Worm (Caenorhabditis elegans) whole organism, dauer: Measurements from ENCODE around the gene Y38H6C.21.

Experiments
- unc-62 ChIP-seq: sonication (generic microtip); optimal IDR thresholded peaks from 2 replicates; lab custom pipeline; 2017; ENCODE audit warnings: missing biosample characterization, missing genetic modification reagents, missing genetic modification characterization

Y38H6C.21 gene

DNA sequence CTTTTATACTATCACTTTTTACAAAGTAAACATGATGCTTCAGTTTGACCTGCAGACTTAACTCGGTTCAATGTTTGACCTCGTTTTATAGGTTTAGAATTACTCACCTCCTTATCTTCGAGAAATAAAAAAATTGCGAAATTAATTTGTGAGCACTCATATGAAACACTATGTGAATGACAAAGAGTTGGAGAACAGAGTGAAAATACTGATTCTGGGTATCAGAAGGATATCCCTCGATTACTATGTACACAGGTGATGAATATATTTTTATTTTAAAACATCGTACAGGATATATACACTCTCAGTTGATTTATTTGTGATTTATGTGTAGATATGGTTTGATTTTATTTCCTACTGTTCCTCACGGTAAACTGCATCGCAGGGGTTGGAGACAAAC is 1.2 kb upstream of the Y38H6C.21 start, which contains the start of gene Y38H6C.23:
Gene Y38H6C.23 (minus strand): TSS at position 101 of the 400 bp plus-strand sequence.
- no peak for TF ChIP-seq unc-62 (GFP tag; lab: Kevin White, UChicago)

DNA sequence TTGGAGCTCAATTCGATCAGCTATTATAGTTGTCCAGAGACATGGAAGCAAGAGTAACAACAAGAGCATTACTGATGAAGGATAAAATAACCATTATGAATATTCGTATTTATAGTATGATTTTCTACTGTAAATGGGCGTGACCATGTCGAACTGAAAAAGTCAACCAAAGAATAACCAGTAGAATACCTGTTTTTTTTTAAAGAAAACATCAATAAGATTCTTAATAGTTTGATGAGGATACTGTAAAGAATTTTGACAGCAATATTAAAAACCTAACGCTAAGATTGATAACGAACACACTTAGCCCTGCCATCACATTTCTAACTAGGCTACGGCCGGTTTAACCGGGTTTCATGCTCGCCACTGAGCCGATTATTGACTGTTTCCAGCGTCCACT is 2.1 kb downstream of the Y38H6C.21 start, which contains the start of gene vmo-1:
Gene vmo-1 (minus strand): TSS at position 101 of the 400 bp plus-strand sequence.
- no peak for TF ChIP-seq unc-62 (GFP tag; lab: Kevin White, UChicago)

DNA sequence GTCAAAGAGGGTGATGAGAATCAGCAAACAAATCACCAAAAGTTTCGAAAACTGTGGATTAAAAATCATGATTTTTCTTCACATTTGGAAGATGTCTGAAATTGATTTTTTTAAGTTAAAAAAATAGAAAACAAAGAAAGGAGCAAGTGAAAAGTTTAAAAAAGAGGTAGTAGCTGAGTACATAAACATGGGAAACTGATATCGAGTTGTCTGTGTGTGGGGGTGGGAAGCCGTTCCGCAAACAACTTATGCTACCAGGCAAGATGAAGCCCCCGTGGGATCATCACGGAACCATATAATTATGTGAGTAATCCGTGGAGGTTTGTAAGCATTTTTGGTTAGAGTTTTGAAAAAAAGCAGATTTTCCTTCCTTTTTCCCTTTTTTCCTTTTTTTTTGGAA is 4.0 kb downstream of the Y38H6C.21 start, which contains the start of gene Y38H6C.20:
Gene Y38H6C.20 (minus strand): TSS at position 101 of the 400 bp plus-strand sequence.
- TF ChIP-seq unc-62 (GFP tag; lab: Kevin White, UChicago), result no peak

DNA sequence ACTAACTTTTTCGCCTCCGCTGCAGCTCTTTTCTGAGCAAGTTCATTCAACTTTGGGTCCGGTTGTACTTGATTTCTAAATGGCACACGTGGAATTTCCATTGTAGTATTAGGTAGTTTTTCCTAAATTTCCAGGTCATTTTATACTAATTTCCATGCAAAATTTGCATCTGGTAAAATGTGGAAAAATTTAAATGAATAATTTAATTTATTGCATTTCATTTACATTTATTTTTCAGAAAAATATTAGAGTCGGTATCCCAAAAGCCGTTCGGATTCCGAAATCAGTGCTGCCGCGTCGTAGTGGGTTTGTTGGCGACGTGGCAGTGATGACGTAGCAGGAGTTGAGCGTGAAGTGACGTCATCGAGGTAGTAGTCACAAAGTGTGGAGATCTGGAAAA is 8.0 kb downstream of the Y38H6C.21 start, which contains the start of gene Y38H6C.18:
Gene Y38H6C.18 (minus strand): TSS at position 101 of the 400 bp plus-strand sequence.
- TF ChIP-seq unc-62 (GFP tag; lab: Kevin White, UChicago), result no peak

DNA sequence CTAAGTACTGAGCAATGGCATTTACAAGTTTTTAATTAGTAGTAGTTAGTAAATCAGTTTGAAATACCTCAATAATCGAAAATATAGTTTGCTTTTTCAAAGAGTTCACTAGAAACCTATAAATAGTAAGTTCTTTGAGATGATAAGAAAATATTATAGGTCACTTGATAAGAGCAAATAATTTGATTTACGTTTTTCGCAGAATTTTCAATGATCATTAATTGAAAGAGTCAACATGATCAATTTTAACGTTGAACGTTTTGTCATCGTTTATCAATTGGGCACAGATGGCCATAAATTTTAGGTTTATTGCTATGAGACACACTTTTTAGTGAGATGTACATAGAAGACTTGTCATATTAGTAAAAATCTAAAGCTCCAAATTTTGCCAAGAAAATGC is 9.3 kb downstream of the Y38H6C.21 start:
- TF ChIP-seq unc-62 (GFP tag; lab: Kevin White, UChicago), result no peak

DNA sequence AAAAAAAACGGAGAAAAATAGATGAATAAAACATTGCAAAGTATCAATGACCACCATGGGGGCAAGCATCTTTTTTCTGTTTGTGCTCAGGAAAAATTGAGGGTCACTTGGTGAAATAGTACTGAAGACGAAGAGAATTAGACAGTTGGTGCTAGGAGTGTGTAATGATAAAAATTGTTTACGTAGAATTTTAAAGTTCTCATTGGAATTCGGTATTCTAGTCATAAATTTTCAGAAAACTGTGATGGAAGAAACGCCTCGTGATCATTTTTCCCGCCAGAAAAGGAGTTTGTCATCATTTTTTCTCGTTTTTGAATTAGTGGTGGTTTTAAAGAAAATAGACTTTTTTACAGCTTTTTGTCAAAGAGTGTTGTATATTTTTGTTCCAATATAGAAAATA is 10.5 kb downstream of the Y38H6C.21 start:
- no peak for TF ChIP-seq unc-62 (GFP tag; lab: Kevin White, UChicago)

DNA sequence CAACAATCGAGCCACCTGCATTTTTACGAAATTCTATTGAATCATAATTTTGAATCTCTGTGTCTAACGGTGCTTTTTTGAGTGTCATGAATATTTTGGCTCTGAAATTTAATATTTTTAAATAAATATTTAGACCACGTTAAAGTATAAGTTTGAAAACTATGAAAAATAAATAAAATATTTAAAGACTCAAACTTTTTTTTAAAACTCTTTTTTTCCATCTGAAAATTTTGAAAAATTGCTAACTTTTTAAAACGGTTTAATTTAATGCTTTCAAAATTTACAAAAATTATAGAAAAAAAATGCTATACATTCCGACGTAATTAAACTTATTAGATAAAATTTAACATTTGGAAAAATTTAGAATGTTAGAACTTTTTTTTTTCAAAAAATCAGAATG is 11.0 kb downstream of the Y38H6C.21 start, which contains the start of gene slc-36.3:
Gene slc-36.3 (minus strand): TSS at position 101 of the 400 bp plus-strand sequence.
- no peak for TF ChIP-seq unc-62 (GFP tag; lab: Kevin White, UChicago)

DNA sequence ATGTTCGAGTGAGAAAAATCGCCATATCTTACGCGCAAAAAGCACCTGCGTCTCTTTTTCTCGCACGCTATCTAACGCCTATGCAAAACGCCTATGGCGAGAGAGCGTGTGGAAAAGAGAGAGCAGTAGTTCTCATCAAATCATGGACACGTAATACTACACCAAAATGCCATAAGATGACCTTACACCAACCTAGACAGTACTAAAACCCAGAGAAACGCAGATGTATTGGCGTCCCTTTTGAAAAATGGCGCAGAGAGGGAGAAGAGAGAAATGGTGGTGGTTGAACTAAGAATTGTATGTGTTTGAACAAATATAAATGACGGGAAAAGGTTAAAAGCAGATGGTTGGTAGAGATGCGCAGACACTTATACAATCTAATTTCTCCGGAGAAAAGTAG is 16.0 kb downstream of the Y38H6C.21 start, which contains the start of gene Y38H6C.16:
Gene Y38H6C.16 (minus strand): TSS at position 293 of the 400 bp plus-strand sequence.
- no peak for TF ChIP-seq unc-62 (GFP tag; lab: Kevin White, UChicago)

DNA sequence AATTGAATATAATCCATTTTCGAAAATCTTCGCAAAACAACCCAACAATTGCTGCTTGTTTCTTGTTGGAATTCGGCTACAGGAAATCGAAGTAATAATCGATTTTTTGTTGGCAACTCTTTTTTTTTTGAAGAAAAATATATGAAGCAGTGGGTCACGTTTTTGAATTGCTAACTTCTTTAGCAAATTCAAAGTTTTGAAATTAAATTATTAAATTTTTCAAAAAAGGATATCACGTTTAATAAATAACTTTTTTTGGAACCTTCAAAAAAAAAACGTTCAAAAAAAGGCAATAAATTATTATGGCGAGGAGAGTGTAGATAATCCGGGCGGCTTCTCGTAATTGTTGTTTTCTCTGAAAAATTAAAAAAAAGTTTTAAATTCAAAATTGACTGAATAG is 18.9 kb downstream of the Y38H6C.21 start, which contains the start of gene Y38H6C.15:
Gene Y38H6C.15 (minus strand): TSS at position 101 of the 400 bp plus-strand sequence.
- no peak for TF ChIP-seq unc-62 (GFP tag; lab: Kevin White, UChicago)

DNA sequence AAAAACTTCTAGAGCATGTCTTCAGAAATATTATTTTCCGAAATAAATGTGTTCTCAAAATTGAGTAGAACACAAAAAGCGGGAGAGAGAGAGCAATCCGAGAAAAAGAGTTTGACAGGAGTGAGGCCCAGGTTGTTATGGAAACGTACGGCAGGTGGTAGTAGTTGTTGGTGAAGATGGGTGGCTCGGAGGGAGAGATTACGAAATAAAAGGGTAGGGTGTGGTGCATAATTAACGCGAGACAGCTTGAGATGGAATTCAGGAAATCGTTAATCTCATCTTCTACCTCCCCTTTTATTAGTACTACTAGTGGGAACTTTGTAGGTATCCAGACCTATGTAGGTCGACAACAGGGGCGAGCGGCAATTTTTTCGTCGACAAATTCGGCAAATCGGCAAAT is 21.0 kb downstream of the Y38H6C.21 start, which contains the start of gene famh-161:
Gene famh-161 (minus strand): TSS at position 101 of the 400 bp plus-strand sequence.
- TF ChIP-seq unc-62 (GFP tag; lab: Kevin White, UChicago), result no peak

DNA sequence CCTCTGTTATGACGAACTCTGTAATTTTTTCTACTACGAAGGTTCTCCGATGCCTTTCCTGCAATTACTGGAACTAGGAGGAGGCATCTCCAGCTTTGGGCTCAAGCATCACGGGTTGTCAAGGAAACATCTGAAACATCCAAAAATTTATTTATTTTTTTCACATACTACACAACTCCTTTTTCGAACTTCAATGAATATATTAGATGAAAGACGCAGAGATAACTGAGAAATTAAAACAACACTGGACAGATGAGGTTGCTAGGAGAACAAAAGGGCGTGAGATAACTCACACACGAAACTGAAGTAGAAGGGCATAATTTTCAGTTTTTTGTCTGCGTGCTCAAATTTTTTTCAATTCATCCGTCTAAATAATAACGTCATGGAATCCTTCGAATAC is 27.6 kb downstream of the Y38H6C.21 start, which contains the start of gene Y38H6C.13:
Gene Y38H6C.13 (plus strand): TSS at position 301 of the 400 bp plus-strand sequence.
- no peak for TF ChIP-seq unc-62 (GFP tag; lab: Kevin White, UChicago)

DNA sequence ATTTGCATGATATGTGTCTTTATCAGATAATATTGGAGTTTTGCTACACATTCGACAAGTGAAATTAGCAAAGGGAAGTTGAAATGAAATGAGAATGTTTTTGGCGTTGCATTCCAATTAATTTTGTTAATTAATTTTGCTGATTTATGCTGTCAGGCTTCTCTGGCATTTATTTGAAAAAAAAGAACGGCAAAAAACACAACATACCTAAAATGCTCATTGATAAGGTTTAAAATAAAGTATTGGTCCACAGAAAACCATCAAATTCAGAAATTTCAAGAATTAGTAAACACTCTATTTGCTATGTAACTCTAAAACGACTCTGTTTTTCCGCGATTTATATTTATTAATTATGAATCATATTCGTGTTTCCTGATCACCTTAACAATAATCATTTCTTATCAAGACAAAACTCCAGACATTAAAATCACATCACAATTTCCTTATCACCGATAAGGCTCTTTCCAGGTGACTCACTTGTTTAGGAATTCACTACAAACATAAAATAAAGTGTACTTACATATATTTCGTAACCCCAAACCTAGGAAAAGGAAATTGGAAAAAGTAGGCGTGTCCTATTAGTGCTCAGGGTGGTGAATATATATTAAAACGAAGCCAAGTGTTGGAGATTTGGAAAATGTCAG is 29.1 kb downstream of the Y38H6C.21 start, which contains the start of the genes srh-166 and Y38H6C.24:
Gene srh-166 (minus strand): TSS at position 51 of the 644 bp plus-strand sequence.
Gene Y38H6C.24 (plus strand): TSS at position 620 of the 644 bp plus-strand sequence.
- TF ChIP-seq unc-62 (GFP tag; lab: Kevin White, UChicago), result no peak

DNA sequence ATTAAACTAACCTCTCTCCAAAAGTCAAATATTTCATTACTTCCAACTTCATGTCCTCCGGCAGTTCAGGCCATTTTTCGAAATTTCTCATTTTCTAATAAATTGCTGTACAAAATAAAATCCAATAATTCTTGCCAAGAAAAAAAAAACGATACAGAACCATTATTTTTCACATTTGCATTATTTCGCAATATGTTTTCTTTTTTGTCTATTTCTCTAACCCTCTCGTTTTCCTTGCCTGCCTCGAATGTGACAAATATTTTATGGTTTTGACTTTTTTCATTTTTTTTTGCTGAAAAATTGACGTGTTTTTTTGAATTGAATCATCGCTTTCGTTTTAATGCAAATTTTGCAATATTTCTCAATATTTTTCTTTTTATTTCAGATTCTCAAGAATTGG is 32.8 kb downstream of the Y38H6C.21 start, which contains the start of the genes Y38H6C.9 and fbxa-150:
Gene Y38H6C.9 (minus strand): TSS at position 52 of the 400 bp plus-strand sequence.
Gene fbxa-150 (plus strand): TSS at position 380 of the 400 bp plus-strand sequence.
- no peak for TF ChIP-seq unc-62 (GFP tag; lab: Kevin White, UChicago)

DNA sequence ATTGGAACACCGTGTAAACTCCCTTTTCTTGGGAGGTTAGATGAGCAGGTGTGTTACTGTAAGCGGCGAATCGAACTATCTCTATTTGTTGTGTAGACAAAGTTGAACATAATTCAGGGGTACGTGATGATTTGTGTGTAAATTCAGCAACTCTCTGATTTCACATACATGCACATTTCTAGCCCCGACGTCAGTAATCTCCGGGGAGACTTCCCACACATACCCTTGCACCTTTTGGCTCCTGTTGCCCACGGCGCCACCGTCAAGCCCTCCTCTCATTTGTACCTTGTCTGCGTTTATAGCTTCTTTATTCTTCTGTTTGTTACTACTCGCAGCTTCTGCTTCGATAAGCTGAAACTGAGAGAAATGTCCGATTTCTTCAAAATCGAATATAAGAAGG is 36.1 kb downstream of the Y38H6C.21 start, which contains the start of gene Y38H6C.25:
Gene Y38H6C.25 (plus strand): TSS at position 301 of the 400 bp plus-strand sequence.
- no peak for TF ChIP-seq unc-62 (GFP tag; lab: Kevin White, UChicago)

DNA sequence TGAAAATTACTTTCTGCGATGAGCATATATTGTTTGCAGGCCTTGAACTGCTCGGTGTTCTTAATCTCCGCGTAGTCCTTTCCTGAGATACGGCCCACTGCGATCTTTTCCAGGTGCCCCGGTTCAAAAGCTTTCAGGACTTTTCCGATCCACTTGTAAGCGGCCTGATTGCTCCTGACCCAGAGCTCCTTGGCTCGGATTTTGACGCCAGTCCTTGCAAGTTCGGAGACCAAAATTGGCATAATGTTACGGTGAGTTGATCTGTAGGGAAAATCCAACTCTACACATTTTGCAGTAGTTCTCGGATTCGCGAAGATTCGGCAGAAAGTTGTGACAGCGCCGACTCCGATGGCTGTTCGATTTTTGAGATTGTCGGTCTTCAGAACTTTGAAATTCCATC is 38.1 kb downstream of the Y38H6C.21 start:
- no peak for TF ChIP-seq unc-62 (GFP tag; lab: Kevin White, UChicago)

DNA sequence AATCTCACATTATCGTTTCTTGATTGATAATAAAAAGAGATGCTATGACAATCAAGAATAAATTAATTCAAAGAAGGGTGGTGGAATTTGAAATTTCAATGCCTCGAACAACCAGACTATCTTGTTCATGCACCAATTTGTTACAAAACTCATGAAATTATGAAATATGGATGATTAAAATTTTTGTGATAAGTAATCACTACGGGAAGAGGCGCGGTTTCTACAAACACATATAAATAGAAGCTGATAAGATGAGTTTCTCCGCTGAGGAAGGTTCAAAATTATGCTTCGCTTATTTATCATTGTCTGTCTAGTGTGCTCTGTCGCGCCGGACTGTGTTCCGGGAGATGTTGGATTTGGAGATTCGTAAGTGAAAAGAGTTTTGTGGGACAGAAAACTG is 40.6 kb downstream of the Y38H6C.21 start:
- no peak for TF ChIP-seq unc-62 (GFP tag; lab: Kevin White, UChicago)
